Fruit fly (Drosophila melanogaster): ENCODE measurements around the gene CheB38b.

The CheB38b gene

dm6 chr2L:20768568-20769071, 48.5 kb downstream of the CheB38b start:
- no peak for TF ChIP-seq CG14711 (tag; optimal IDR thresholded peaks at IDR 0.05)
- TF ChIP-seq CG11617 (GFP tag; optimal IDR thresholded peaks at IDR 0.05) = no peak
- no peak for TF ChIP-seq CG7101 (tag; optimal IDR thresholded peaks at IDR 0.05)
- no peak for TF ChIP-seq CG5204 (GFP tag; optimal IDR thresholded peaks at IDR 0.05)
- TF ChIP-seq ovo (GFP tag; optimal IDR thresholded peaks at IDR 0.05) = no peak
- TF ChIP-seq kay (GFP tag; ENCODE audit: borderline replicate concordance) = no peak
- no peak for TF ChIP-seq CG1620 (GFP tag; optimal IDR thresholded peaks at IDR 0.05)
- TF ChIP-seq Hr96 (GFP tag; optimal IDR thresholded peaks at IDR 0.05) = no peak
- no peak for TF ChIP-seq Crg-1 (GFP tag; optimal IDR thresholded peaks at IDR 0.05)
- no peak for TF ChIP-seq Clk (GFP tag; optimal IDR thresholded peaks at IDR 0.05)
- TF ChIP-seq CG7045 (GFP tag; optimal IDR thresholded peaks at IDR 0.05) = no peak
- TF ChIP-seq CG33017 (tag; optimal IDR thresholded peaks at IDR 0.05) = no peak
